2 worm cellular contexts compared by ENCODE assay signal in the genomic region with DNA sequence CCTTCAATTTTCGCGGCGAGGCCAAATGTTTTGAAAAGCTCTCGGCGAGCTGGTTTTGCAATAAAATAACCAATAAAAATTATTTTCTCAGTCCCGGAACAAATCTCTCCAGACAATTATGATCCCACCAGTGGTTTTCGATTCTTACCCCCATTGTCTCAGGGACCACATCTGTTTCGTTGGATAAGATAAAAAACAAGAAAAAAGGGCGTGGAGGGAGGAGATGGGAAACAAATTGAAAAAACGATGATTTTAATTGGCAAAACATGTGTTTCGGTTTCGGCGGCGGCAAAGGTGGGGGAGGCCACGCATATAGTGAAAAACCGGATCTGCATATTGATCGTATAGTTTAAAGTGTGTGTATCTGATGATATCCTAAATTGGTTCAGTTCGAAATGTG.
TF ChIP-seq lines count a peak whose summit lies in the region.

No protein-coding gene starts in this region.

TF ChIP-seq in whole organism, L1 larva, 84 proteins besides CTCF, POLR2A, EP300 and RAD21:
- TF ChIP-seq fkh-4 (tag; optimal IDR thresholded peaks at IDR 0.05; lab: Kevin White, UChicago; ENCODE audit: borderline replicate concordance) (peak; percentile 68), dpl-1 (GFP tag; optimal IDR thresholded peaks at IDR 0.05; lab: Kevin White, UChicago) (no peak), rnt-1 (tag; optimal IDR thresholded peaks at IDR 0.05; lab: Kevin White, UChicago) (peak; percentile 21), nhr-85 (tag; lab: Kevin White, UChicago) (peak; percentile 74), dsc-1 (tag; optimal IDR thresholded peaks at IDR 0.05; lab: Kevin White, UChicago) (peak; percentile 94)

TF ChIP-seq in whole organism, L4 larva, 104 proteins besides CTCF, POLR2A, EP300 and RAD21:
- peak; percentile 9 for TF ChIP-seq aha-1 (tag; lab: Kevin White, UChicago)
- TF ChIP-seq F49E8.2 (tag; optimal IDR thresholded peaks at IDR 0.05; lab: Kevin White, UChicago; ENCODE audit: borderline replicate concordance), result no peak
